Worm (Caenorhabditis elegans) whole organism, L2 larva: Measurements from ENCODE around the gene F20H11.4.

Experiments
- C34F6.9 ChIP-seq: fragments of 150-350 bp; optimal IDR thresholded peaks from 2 replicates; lab custom pipeline; 2014; ENCODE audit warnings: missing biosample characterization, missing genetic modification characterization
- Y55F3AM.14 ChIP-seq: fragments of 200-800 bp; sonication (Bioruptor generic); optimal IDR thresholded peaks from 2 replicates; lab custom pipeline; 2018; ENCODE audit warnings: mild to moderate bottlenecking, missing genetic modification characterization, missing compliant biosample characterization
- ZK546.5 ChIP-seq: sonication (generic microtip); optimal IDR thresholded peaks from 2 replicates; lab custom pipeline; 2017; ENCODE audit warnings: missing biosample characterization, missing genetic modification characterization
- alr-1 ChIP-seq: fragments of 150-350 bp; optimal IDR thresholded peaks from 2 replicates; lab custom pipeline; 2014; ENCODE audit warnings: missing biosample characterization, missing genetic modification characterization
- aly-2 ChIP-seq: fragments of 150-350 bp; optimal IDR thresholded peaks from 2 replicates; lab custom pipeline; 2014; ENCODE audit warnings: missing biosample characterization, missing genetic modification characterization
- ama-1 ChIP-seq: fragments of 150-350 bp; optimal IDR thresholded peaks from 2 replicates; lab custom pipeline; 2018; ENCODE audit warnings: inconsistent platforms
- blmp-1 ChIP-seq: sonication (generic microtip); optimal IDR thresholded peaks from 2 replicates; lab custom pipeline; 2017; ENCODE audit warnings: missing genetic modification characterization, mild to moderate bottlenecking, missing compliant biosample characterization, antibody characterized with exemption, moderate library complexity; ENCODE audit not compliant: insufficient read depth
- ceh-16 ChIP-seq: fragments of 150-350 bp; optimal IDR thresholded peaks from 2 replicates; lab custom pipeline; 2014; ENCODE audit warnings: missing biosample characterization, missing genetic modification characterization
- ceh-82 ChIP-seq: fragments of 150-350 bp; optimal IDR thresholded peaks from 2 replicates; lab custom pipeline; 2014; ENCODE audit warnings: missing biosample characterization, missing genetic modification characterization
- crh-2 ChIP-seq: sonication (generic microtip); optimal IDR thresholded peaks from 2 replicates; lab custom pipeline; 2017; ENCODE audit warnings: missing biosample characterization, missing genetic modification characterization
- dmd-4 ChIP-seq: sonication (generic microtip); optimal IDR thresholded peaks from 2 replicates; lab custom pipeline; 2017; ENCODE audit warnings: missing biosample characterization, missing genetic modification characterization
- egl-27 ChIP-seq: sonication (generic microtip); optimal IDR thresholded peaks from 3 replicates; lab custom pipeline; 2017; ENCODE audit warnings: missing biosample characterization, missing genetic modification reagents, missing genetic modification characterization
- elt-1 ChIP-seq: fragments of 150-350 bp; optimal IDR thresholded peaks from 2 replicates; lab custom pipeline; 2014; ENCODE audit warnings: missing biosample characterization, missing genetic modification characterization
- elt-3 ChIP-seq: sonication (generic microtip); optimal IDR thresholded peaks from 2 replicates; lab custom pipeline; 2017; ENCODE audit warnings: missing biosample characterization, missing genetic modification characterization
- fos-1 ChIP-seq: fragments of 150-350 bp; optimal IDR thresholded peaks from 2 replicates; lab custom pipeline; 2014; ENCODE audit warnings: missing biosample characterization, missing genetic modification characterization
- gmeb-1 ChIP-seq: fragments of 150-350 bp; optimal IDR thresholded peaks from 2 replicates; lab custom pipeline; 2014; ENCODE audit warnings: missing biosample characterization, missing genetic modification characterization
- lin-11 ChIP-seq: fragments of 150-350 bp; sonication (generic microtip); optimal IDR thresholded peaks from 2 replicates; lab custom pipeline; 2014; ENCODE audit warnings: missing biosample characterization, missing genetic modification characterization, inconsistent platforms, mixed read lengths
- lin-13 ChIP-seq: fragments of 150-350 bp; optimal IDR thresholded peaks from 2 replicates; lab custom pipeline; 2014; ENCODE audit warnings: missing biosample characterization, missing genetic modification reagents, missing genetic modification characterization
- lin-39 ChIP-seq: fragments of 150-350 bp; optimal IDR thresholded peaks from 2 replicates; lab custom pipeline; 2014; ENCODE audit warnings: missing biosample characterization, missing genetic modification reagents, missing genetic modification characterization
- lsy-2 ChIP-seq, 2 experiments: fragments of 150-350 bp in 1 of 2; sonication (generic microtip) in 1 of 2; optimal IDR thresholded peaks; 2 replicates each; lab custom pipeline; 2014 to 2017; ENCODE audit warnings: missing biosample characterization in 2 of 2, missing genetic modification characterization in 2 of 2
- mab-5 ChIP-seq: fragments of 150-350 bp; optimal IDR thresholded peaks from 2 replicates; lab custom pipeline; 2014; ENCODE audit warnings: missing biosample characterization, missing genetic modification characterization
- mbf-1 ChIP-seq: sonication (generic microtip); optimal IDR thresholded peaks from 2 replicates; lab custom pipeline; 2017; ENCODE audit warnings: missing biosample characterization, missing genetic modification characterization
- mdl-1 ChIP-seq, 2 experiments: fragments of 150-350 bp in 1 of 2; sonication (generic microtip) in 1 of 2; optimal IDR thresholded peaks; 2 replicates each; lab custom pipeline; 2017; ENCODE audit warnings: missing biosample characterization in 2 of 2, missing genetic modification characterization in 2 of 2
- nhr-10 ChIP-seq: sonication (generic microtip); optimal IDR thresholded peaks from 2 replicates; lab custom pipeline; 2017; ENCODE audit warnings: missing biosample characterization, missing genetic modification characterization
- nhr-11 ChIP-seq: fragments of 150-350 bp; optimal IDR thresholded peaks from 2 replicates; lab custom pipeline; 2014; ENCODE audit warnings: missing biosample characterization, missing genetic modification characterization
- nhr-12 ChIP-seq: fragments of 150-350 bp; optimal IDR thresholded peaks from 2 replicates; lab custom pipeline; 2014; ENCODE audit warnings: missing biosample characterization, missing genetic modification characterization
- nhr-129 ChIP-seq: fragments of 150-350 bp; optimal IDR thresholded peaks from 2 replicates; lab custom pipeline; 2014; ENCODE audit warnings: missing biosample characterization, missing genetic modification characterization
- nhr-21 ChIP-seq: fragments of 150-350 bp; optimal IDR thresholded peaks from 2 replicates; lab custom pipeline; 2014; ENCODE audit warnings: missing biosample characterization, missing genetic modification characterization
- nhr-23 ChIP-seq: fragments of 150-350 bp; optimal IDR thresholded peaks from 2 replicates; lab custom pipeline; 2014; ENCODE audit warnings: missing biosample characterization, missing genetic modification reagents, missing genetic modification characterization
- nhr-237 ChIP-seq: fragments of 150-350 bp; optimal IDR thresholded peaks from 2 replicates; lab custom pipeline; 2014; ENCODE audit warnings: missing biosample characterization, missing genetic modification characterization
- nhr-25 ChIP-seq: fragments of 150-350 bp; sonication (generic microtip); optimal IDR thresholded peaks from 3 replicates; lab custom pipeline; 2014; ENCODE audit warnings: missing biosample characterization, missing genetic modification characterization
- nhr-6 ChIP-seq: fragments of 150-350 bp; optimal IDR thresholded peaks from 2 replicates; lab custom pipeline; 2014; ENCODE audit warnings: missing biosample characterization, missing genetic modification characterization
- nhr-77 ChIP-seq: fragments of 150-350 bp; optimal IDR thresholded peaks from 2 replicates; lab custom pipeline; 2014; ENCODE audit warnings: missing biosample characterization, missing genetic modification characterization
- peb-1 ChIP-seq: fragments of 150-350 bp; optimal IDR thresholded peaks from 2 replicates; lab custom pipeline; 2014; ENCODE audit warnings: missing biosample characterization, missing genetic modification characterization
- sem-4 ChIP-seq: fragments of 150-350 bp; optimal IDR thresholded peaks from 2 replicates; lab custom pipeline; 2014; ENCODE audit warnings: missing biosample characterization, missing genetic modification reagents, missing genetic modification characterization
- skn-1 ChIP-seq: sonication (generic microtip); optimal IDR thresholded peaks from 2 replicates; lab custom pipeline; 2017; ENCODE audit warnings: missing biosample characterization, missing genetic modification characterization
- sma-3 ChIP-seq: sonication (generic microtip); optimal IDR thresholded peaks from 2 replicates; lab custom pipeline; 2016; ENCODE audit warnings: missing genetic modification reagents, missing genetic modification characterization, missing compliant biosample characterization
- sma-9 ChIP-seq, 2 experiments: fragments of 150-350 bp in 1 of 2; sonication (generic microtip) in 1 of 2; optimal IDR thresholded peaks; 2 replicates each; lab custom pipeline; 2014 to 2016; ENCODE audit warnings: missing genetic modification characterization in 2 of 2, mild to moderate bottlenecking in 1 of 2, missing biosample characterization in 1 of 2, missing compliant biosample characterization in 1 of 2, missing genetic modification reagents in 1 of 2, moderate library complexity in 1 of 2
- snpc-4 ChIP-seq: fragments of 150-350 bp; optimal IDR thresholded peaks from 2 replicates; lab custom pipeline; 2014; ENCODE audit warnings: missing biosample characterization, missing genetic modification characterization
- unc-39 ChIP-seq: fragments of 150-350 bp; optimal IDR thresholded peaks from 2 replicates; lab custom pipeline; 2014; ENCODE audit warnings: missing biosample characterization, missing genetic modification characterization
- unc-55 ChIP-seq: fragments of 150-350 bp; sonication (generic microtip); optimal IDR thresholded peaks from 3 replicates; lab custom pipeline; 2014; ENCODE audit warnings: missing biosample characterization, missing genetic modification reagents, missing genetic modification characterization
- unc-62 ChIP-seq: fragments of 150-350 bp; optimal IDR thresholded peaks from 2 replicates; lab custom pipeline; 2014; ENCODE audit warnings: missing biosample characterization, missing genetic modification reagents, missing genetic modification characterization
- zag-1 ChIP-seq: fragments of 150-350 bp; optimal IDR thresholded peaks from 2 replicates; lab custom pipeline; 2014; ENCODE audit warnings: missing biosample characterization, missing genetic modification characterization
- ztf-1 ChIP-seq: fragments of 200-800 bp; sonication (Bioruptor generic); conservative IDR thresholded peaks from 2 replicates; pipeline ENCODE4 v1.3.6; 2022; ENCODE audit warnings: missing genetic modification characterization, missing compliant biosample characterization
- ztf-11 ChIP-seq: sonication (generic microtip); optimal IDR thresholded peaks from 2 replicates; lab custom pipeline; 2017; ENCODE audit warnings: missing biosample characterization, missing genetic modification characterization
- ztf-4 ChIP-seq: fragments of 150-350 bp; optimal IDR thresholded peaks from 2 replicates; lab custom pipeline; 2014; ENCODE audit warnings: missing biosample characterization, missing genetic modification characterization

The F20H11.4 gene

DNA sequence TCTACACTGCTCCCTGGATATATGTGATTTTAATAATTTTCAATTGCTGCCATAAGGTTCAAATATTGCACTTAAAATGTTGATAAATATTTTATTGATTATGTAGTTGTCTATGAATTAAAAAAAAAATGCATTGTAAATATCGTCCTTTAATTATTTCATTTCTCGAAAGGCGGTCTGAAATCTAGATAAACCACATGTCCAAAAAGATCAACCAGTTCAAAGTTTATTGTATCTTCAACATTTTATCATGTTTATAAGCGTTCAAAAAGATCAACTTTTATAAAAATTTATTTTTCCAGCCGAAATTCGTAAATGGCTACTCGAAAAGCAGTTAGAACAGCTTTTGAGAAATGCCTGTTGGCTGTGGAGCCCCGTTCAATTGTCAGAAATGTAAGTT is 11.5 kb downstream of the F20H11.4 start, which contains the start of gene C13B9.2:
Gene C13B9.2, plus strand, starts transcription at position 301 of the 400 bp plus-strand sequence.
- no peak for TF ChIP-seq dmd-4 (tag; lab: Kevin White, UChicago)

DNA sequence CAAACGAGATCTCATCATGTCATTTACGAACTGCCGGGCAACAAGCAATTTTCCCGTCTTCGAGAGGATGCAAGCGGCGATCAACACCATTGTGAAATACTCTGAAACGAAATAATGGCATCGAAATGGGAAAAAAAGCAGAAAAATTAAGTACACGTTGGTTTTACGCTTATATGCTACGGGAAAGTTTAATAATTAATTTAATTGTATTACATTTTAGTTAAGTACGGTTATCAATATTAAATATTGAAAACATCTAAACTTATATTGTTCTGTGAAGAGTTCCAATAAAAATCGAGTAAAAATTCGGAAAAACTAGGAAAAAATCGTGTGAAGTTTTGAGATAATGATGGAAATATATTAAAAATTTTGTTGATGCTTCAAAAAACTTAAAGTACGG is 16.4 kb downstream of the F20H11.4 start, which contains the start of gene copd-1:
Gene copd-1, minus strand, starts transcription at position 101 of the 400 bp plus-strand sequence.
- no peak for TF ChIP-seq mab-5
- TF ChIP-seq ztf-11 (tag; lab: Kevin White, UChicago), result no peak
- no peak for TF ChIP-seq mdl-1 (tag; optimal IDR thresholded peaks at IDR 0.05; lab: Kevin White, UChicago)
- no peak for TF ChIP-seq aly-2 (tag; lab: Kevin White, UChicago)
- TF ChIP-seq alr-1, result no peak
- no peak for TF ChIP-seq unc-62 (GFP tag; lab: Kevin White, UChicago)
- no peak for TF ChIP-seq zag-1 (tag; lab: Kevin White, UChicago)
- TF ChIP-seq Y55F3AM.14, result no peak
- TF ChIP-seq dmd-4 (tag; lab: Kevin White, UChicago), result no peak
- no peak for TF ChIP-seq ZK546.5 (tag; lab: Kevin White, UChicago)
- no peak for TF ChIP-seq blmp-1
- TF ChIP-seq ceh-82 (tag; lab: Kevin White, UChicago), result no peak
- TF ChIP-seq skn-1 (tag; lab: Kevin White, UChicago), result no peak
- no peak for TF ChIP-seq unc-39
- no peak for TF ChIP-seq lsy-2 (tag; optimal IDR thresholded peaks at IDR 0.05; lab: Kevin White, UChicago)
- TF ChIP-seq nhr-129, result no peak
- TF ChIP-seq ceh-16, result no peak
- no peak for TF ChIP-seq ama-1 (lab: Kevin White, UChicago)
- TF ChIP-seq nhr-11 (tag; lab: Kevin White, UChicago), result no peak
- TF ChIP-seq nhr-21 (tag; lab: Kevin White, UChicago), result no peak

DNA sequence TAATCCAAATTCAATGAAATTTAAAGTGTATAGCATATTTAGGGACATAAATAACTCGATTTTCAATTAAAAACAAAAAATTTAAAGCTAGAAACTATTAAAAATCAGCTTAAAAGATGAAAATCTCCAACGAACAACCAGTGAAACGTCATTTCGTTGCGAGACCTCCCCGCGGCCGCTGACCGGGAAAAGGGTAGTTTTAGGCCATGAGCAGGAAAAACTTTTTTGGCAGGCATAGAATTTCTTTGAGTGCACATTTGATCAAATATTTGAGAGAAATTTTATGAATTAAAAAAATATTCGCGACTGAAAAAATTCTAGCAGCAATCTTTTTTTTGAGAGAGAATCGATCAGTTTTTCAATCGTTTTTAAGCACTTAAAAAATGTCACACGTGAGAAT is 16.9 kb downstream of the F20H11.4 start:
- TF ChIP-seq ztf-1, result no peak
- no peak for TF ChIP-seq mdl-1 (tag; optimal IDR thresholded peaks at IDR 0.05; lab: Kevin White, UChicago)
- TF ChIP-seq zag-1 (tag; lab: Kevin White, UChicago), result no peak
- TF ChIP-seq peb-1 (tag; lab: Kevin White, UChicago), result no peak
- no peak for TF ChIP-seq ztf-11 (tag; lab: Kevin White, UChicago)
- TF ChIP-seq blmp-1, result no peak
- TF ChIP-seq elt-1 (tag; lab: Kevin White, UChicago), result no peak
- no peak for TF ChIP-seq mbf-1
- TF ChIP-seq lin-39 (tag; lab: Kevin White, UChicago), result no peak
- no peak for TF ChIP-seq dmd-4 (tag; lab: Kevin White, UChicago)
- no peak for TF ChIP-seq ceh-16
- TF ChIP-seq nhr-6 (tag; lab: Kevin White, UChicago), result no peak
- peak; percentile 99 for TF ChIP-seq crh-2 (tag; lab: Kevin White, UChicago)
- TF ChIP-seq ceh-82 (tag; lab: Kevin White, UChicago), result no peak
- TF ChIP-seq ama-1 (lab: Kevin White, UChicago), result no peak
- TF ChIP-seq egl-27 (tag; lab: Kevin White, UChicago), result no peak
- peak; percentile 68 for TF ChIP-seq C34F6.9
- no peak for TF ChIP-seq nhr-10 (tag; lab: Kevin White, UChicago)
- no peak for TF ChIP-seq elt-3 (tag; lab: Kevin White, UChicago)
- no peak for TF ChIP-seq skn-1 (tag; lab: Kevin White, UChicago)
- TF ChIP-seq lin-13 (GFP tag; lab: Kevin White, UChicago), result peak; percentile 6
- TF ChIP-seq sma-3 (GFP tag; lab: Kevin White, UChicago), result peak; percentile 5
- TF ChIP-seq nhr-12 (tag; lab: Kevin White, UChicago), result no peak
- TF ChIP-seq nhr-23 (tag; lab: Kevin White, UChicago), result no peak
- no peak for TF ChIP-seq snpc-4 (tag; lab: Kevin White, UChicago)
- no peak for TF ChIP-seq unc-62 (GFP tag; lab: Kevin White, UChicago)
- peak; percentile 13 for TF ChIP-seq fos-1 (tag; lab: Kevin White, UChicago)
- TF ChIP-seq lin-11 (tag; lab: Kevin White, UChicago), result peak; percentile 27
- peak; percentile 9 for TF ChIP-seq sma-9 (GFP tag; optimal IDR thresholded peaks at IDR 0.05; lab: Kevin White, UChicago)
- no peak for TF ChIP-seq sma-9 (tag; optimal IDR thresholded peaks at IDR 0.05; lab: Kevin White, UChicago)
- TF ChIP-seq unc-55, result peak; percentile 75
- no peak for TF ChIP-seq nhr-77
- TF ChIP-seq aly-2 (tag; lab: Kevin White, UChicago), result no peak
- TF ChIP-seq nhr-129, result no peak
- TF ChIP-seq ztf-4 (tag; lab: Kevin White, UChicago), result no peak
- no peak for TF ChIP-seq nhr-237 (tag; lab: Kevin White, UChicago)
- peak; percentile 10 for TF ChIP-seq nhr-25
- peak in 1 of 2 experiments; percentile 78 for TF ChIP-seq lsy-2 (tag; optimal IDR thresholded peaks at IDR 0.05; lab: Kevin White, UChicago)
- TF ChIP-seq sem-4 (tag; lab: Kevin White, UChicago), result no peak
- no peak for TF ChIP-seq nhr-21 (tag; lab: Kevin White, UChicago)
- no peak for TF ChIP-seq nhr-11 (tag; lab: Kevin White, UChicago)
- TF ChIP-seq gmeb-1 (tag; lab: Kevin White, UChicago), result no peak
- TF ChIP-seq Y55F3AM.14, result no peak
- no peak for TF ChIP-seq ZK546.5 (tag; lab: Kevin White, UChicago)
- no peak for TF ChIP-seq unc-39
- TF ChIP-seq, all 48 proteins: peak for 10
